Worm (Caenorhabditis elegans): ENCODE data around the gene srz-29.

DNA sequence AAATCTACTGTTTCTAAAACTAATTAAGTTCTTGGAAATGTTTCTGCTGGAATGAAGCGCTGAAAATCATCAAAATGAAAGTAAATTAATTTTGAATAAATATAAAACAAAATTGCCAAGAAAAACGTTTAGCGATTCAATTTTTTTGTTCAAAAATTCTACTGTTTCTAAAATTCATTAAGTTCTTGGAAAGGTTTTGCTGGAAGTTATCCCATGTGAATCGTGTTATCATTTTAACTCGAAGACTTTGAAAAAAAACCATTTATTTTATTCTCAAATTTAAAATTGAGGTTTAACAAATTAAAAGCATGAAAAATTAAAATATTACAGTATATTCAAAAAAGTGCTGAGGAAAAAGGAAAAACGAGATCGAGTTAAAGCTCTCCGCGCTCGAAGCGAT lies 39.1 kb upstream of the srz-29 start:
- TF ChIP-seq peb-1 (tag; optimal IDR thresholded peaks at IDR 0.05), result no peak
- TF ChIP-seq alr-1 (tag; optimal IDR thresholded peaks at IDR 0.05), result no peak
- TF ChIP-seq ZK546.5 (tag; optimal IDR thresholded peaks at IDR 0.05), result no peak
- TF ChIP-seq fos-1 (tag; optimal IDR thresholded peaks at IDR 0.05), result no peak
- TF ChIP-seq ceh-82 (tag; optimal IDR thresholded peaks at IDR 0.05), result no peak
- no peak for TF ChIP-seq nhr-237 (tag; optimal IDR thresholded peaks at IDR 0.05)
- no peak for TF ChIP-seq sma-3 (GFP tag; optimal IDR thresholded peaks at IDR 0.05)
- TF ChIP-seq Y55F3AM.14 (GFP tag; optimal IDR thresholded peaks at IDR 0.05), result no peak
- no peak for TF ChIP-seq blmp-1 (tag; optimal IDR thresholded peaks at IDR 0.05; ENCODE audit: insufficient read depth)
- TF ChIP-seq ceh-16 (tag; optimal IDR thresholded peaks at IDR 0.05), result no peak

All from whole organism, L2 larva.